Worm (Caenorhabditis elegans) whole organism, late embryonic: ENCODE data around the gene H41C03.2.

Experiments
- C08G9.2 ChIP-seq: sonication (generic microtip); optimal IDR thresholded peaks from 2 replicates; lab custom pipeline; 2016; ENCODE audit warnings: mild to moderate bottlenecking, missing genetic modification characterization, moderate library complexity, missing compliant biosample characterization
- C38D4.7 ChIP-seq: fragments of 200-800 bp; sonication (Bioruptor generic); optimal IDR thresholded peaks from 2 replicates; lab custom pipeline; 2018; ENCODE audit warnings: mild to moderate bottlenecking, missing genetic modification characterization, moderate library complexity, missing compliant biosample characterization
- F13H6.1 ChIP-seq: sonication (generic microtip); optimal IDR thresholded peaks from 2 replicates; lab custom pipeline; 2016; ENCODE audit warnings: missing genetic modification characterization, missing compliant biosample characterization
- K02D7.2 ChIP-seq: sonication (generic microtip); optimal IDR thresholded peaks from 2 replicates; lab custom pipeline; 2017; ENCODE audit warnings: mild to moderate bottlenecking, missing genetic modification characterization, missing compliant biosample characterization
- Y22D7AL.16 ChIP-seq: sonication (generic microtip); optimal IDR thresholded peaks from 2 replicates; lab custom pipeline; 2016; ENCODE audit warnings: missing genetic modification characterization, missing compliant biosample characterization
- ama-1 ChIP-seq: fragments of 150-350 bp; optimal IDR thresholded peaks from 2 replicates; lab custom pipeline; 2014
- ceh-14 ChIP-seq: sonication (generic microtip); optimal IDR thresholded peaks from 2 replicates; lab custom pipeline; 2016; ENCODE audit warnings: missing genotype, missing genetic modification characterization, missing compliant biosample characterization
- ceh-2 ChIP-seq: sonication (generic microtip); optimal IDR thresholded peaks from 2 replicates; lab custom pipeline; 2016; ENCODE audit warnings: missing genotype, missing genetic modification characterization, missing compliant biosample characterization
- ceh-30 ChIP-seq: fragments of 150-350 bp; optimal IDR thresholded peaks from 2 replicates; lab custom pipeline; 2014; ENCODE audit warnings: missing biosample characterization, missing genetic modification characterization
- ceh-31 ChIP-seq: sonication (generic microtip); optimal IDR thresholded peaks from 2 replicates; lab custom pipeline; 2016; ENCODE audit warnings: missing genetic modification characterization, missing compliant biosample characterization
- ceh-45 ChIP-seq: fragments of 200-800 bp; sonication (Bioruptor generic); IDR thresholded peaks from 2 replicates; pipeline ENCODE4 v1.3.6; 2022; ENCODE audit warnings: missing genetic modification reagents, missing genetic modification characterization, missing compliant biosample characterization
- ceh-48 ChIP-seq: sonication (generic microtip); optimal IDR thresholded peaks from 2 replicates; lab custom pipeline; 2016; ENCODE audit warnings: missing genetic modification characterization, inconsistent platforms, missing compliant biosample characterization
- ceh-9 ChIP-seq: sonication (generic microtip); optimal IDR thresholded peaks from 2 replicates; lab custom pipeline; 2016; ENCODE audit warnings: mild to moderate bottlenecking, missing genetic modification characterization, inconsistent platforms, missing compliant biosample characterization
- dmd-4 ChIP-seq: sonication (generic microtip); optimal IDR thresholded peaks from 2 replicates; lab custom pipeline; 2016; ENCODE audit warnings: borderline replicate concordance, missing genetic modification characterization, missing compliant biosample characterization
- dve-1 ChIP-seq: sonication (generic microtip); optimal IDR thresholded peaks from 2 replicates; lab custom pipeline; 2017; ENCODE audit warnings: antibody characterized with exemption, mild to moderate bottlenecking, missing genetic modification characterization, missing compliant biosample characterization
- elt-4 ChIP-seq: sonication (generic microtip); optimal IDR thresholded peaks from 2 replicates; lab custom pipeline; 2016; ENCODE audit warnings: missing genetic modification characterization, missing compliant biosample characterization
- ets-4 ChIP-seq: sonication (generic microtip); optimal IDR thresholded peaks from 2 replicates; lab custom pipeline; 2016; ENCODE audit warnings: missing genetic modification characterization, missing compliant biosample characterization
- fax-1 ChIP-seq: sonication (generic microtip); optimal IDR thresholded peaks from 2 replicates; lab custom pipeline; 2016; ENCODE audit warnings: missing genotype, missing genetic modification characterization, missing compliant biosample characterization
- fkh-10 ChIP-seq: fragments of 150-350 bp; optimal IDR thresholded peaks from 2 replicates; lab custom pipeline; 2014; ENCODE audit warnings: missing biosample characterization, missing genetic modification reagents, missing genetic modification characterization
- fkh-6 ChIP-seq: sonication (generic microtip); optimal IDR thresholded peaks from 2 replicates; lab custom pipeline; 2016; ENCODE audit warnings: missing genetic modification characterization, missing compliant biosample characterization
- gmeb-2 ChIP-seq: sonication (generic microtip); optimal IDR thresholded peaks from 2 replicates; lab custom pipeline; 2016; ENCODE audit warnings: missing genetic modification characterization, inconsistent platforms, missing compliant biosample characterization
- hlh-30 ChIP-seq: sonication (generic microtip); optimal IDR thresholded peaks from 2 replicates; lab custom pipeline; 2017; ENCODE audit warnings: antibody characterized with exemption, missing genetic modification characterization, missing compliant biosample characterization; ENCODE audit not compliant: insufficient read depth
- hlh-8 ChIP-seq: sonication (generic microtip); optimal IDR thresholded peaks from 2 replicates; lab custom pipeline; 2016; ENCODE audit warnings: missing genotype, missing genetic modification characterization, missing compliant biosample characterization
- lin-11 ChIP-seq: fragments of 200-800 bp; sonication (Bioruptor generic); optimal IDR thresholded peaks from 2 replicates; lab custom pipeline; 2018; ENCODE audit warnings: mild to moderate bottlenecking, missing genetic modification characterization, missing compliant biosample characterization
- mec-3 ChIP-seq: sonication (generic microtip); optimal IDR thresholded peaks from 2 replicates; lab custom pipeline; 2016; ENCODE audit warnings: borderline replicate concordance, missing genetic modification characterization, missing compliant biosample characterization
- nfya-1 ChIP-seq: sonication (generic microtip); optimal IDR thresholded peaks from 2 replicates; lab custom pipeline; 2017; ENCODE audit warnings: missing genetic modification characterization, mild to moderate bottlenecking, missing compliant biosample characterization, antibody characterized with exemption, moderate library complexity
- nhr-232 ChIP-seq: sonication (generic microtip); optimal IDR thresholded peaks from 2 replicates; lab custom pipeline; 2016; ENCODE audit warnings: missing genetic modification characterization, missing compliant biosample characterization
- npax-4 ChIP-seq: sonication (generic microtip); optimal IDR thresholded peaks from 2 replicates; lab custom pipeline; 2016; ENCODE audit warnings: missing genetic modification characterization, missing compliant biosample characterization
- odd-2 ChIP-seq: sonication (generic microtip); optimal IDR thresholded peaks from 2 replicates; lab custom pipeline; 2017; ENCODE audit warnings: antibody characterized with exemption, mild to moderate bottlenecking, missing genetic modification characterization, missing compliant biosample characterization
- pha-4 ChIP-seq: fragments of 150-350 bp; optimal IDR thresholded peaks from 2 replicates; lab custom pipeline; 2018; ENCODE audit warnings: missing biosample characterization, missing genetic modification reagents, missing genetic modification characterization
- pqm-1 ChIP-seq: sonication (generic microtip); optimal IDR thresholded peaks from 2 replicates; lab custom pipeline; 2016; ENCODE audit warnings: missing genetic modification characterization, missing compliant biosample characterization
- pros-1 ChIP-seq: fragments of 150-350 bp; optimal IDR thresholded peaks from 2 replicates; lab custom pipeline; 2014; ENCODE audit warnings: missing biosample characterization, missing genetic modification reagents, missing genetic modification characterization
- ref-2 ChIP-seq: sonication (generic microtip); optimal IDR thresholded peaks from 2 replicates; lab custom pipeline; 2016; ENCODE audit warnings: missing genetic modification characterization, missing compliant biosample characterization
- tbx-2 ChIP-seq: sonication (generic microtip); optimal IDR thresholded peaks from 2 replicates; lab custom pipeline; 2016; ENCODE audit warnings: missing genetic modification characterization, missing compliant biosample characterization
- tbx-7 ChIP-seq: sonication (generic microtip); optimal IDR thresholded peaks from 2 replicates; lab custom pipeline; 2016; ENCODE audit warnings: missing genotype, missing genetic modification characterization, missing compliant biosample characterization
- unc-42 ChIP-seq: sonication (generic microtip); optimal IDR thresholded peaks from 2 replicates; lab custom pipeline; 2016; ENCODE audit warnings: missing genotype, missing genetic modification characterization, missing compliant biosample characterization
- unc-55 ChIP-seq: sonication (generic microtip); optimal IDR thresholded peaks from 2 replicates; lab custom pipeline; 2017; ENCODE audit warnings: missing biosample characterization, missing genetic modification reagents, missing genetic modification characterization
- unc-86 ChIP-seq: sonication (generic microtip); optimal IDR thresholded peaks from 2 replicates; lab custom pipeline; 2016; ENCODE audit warnings: missing genetic modification characterization, missing compliant biosample characterization
- zip-5 ChIP-seq: sonication (generic microtip); optimal IDR thresholded peaks from 2 replicates; lab custom pipeline; 2016; ENCODE audit warnings: missing genetic modification characterization, missing compliant biosample characterization

H41C03.2 gene

ce11 chrII:5827364-5827763 lies 24.5 kb downstream of the H41C03.2 start, which contains the start of gene tbc-2:
TSS of gene tbc-2 (minus strand) at chrII:5827443.
- no peak for TF ChIP-seq ceh-14
- TF ChIP-seq ceh-48: no peak
- no peak for TF ChIP-seq fax-1 (tag; lab: Kevin White, UChicago)
- no peak for TF ChIP-seq mec-3 (tag; lab: Kevin White, UChicago)
- TF ChIP-seq Y22D7AL.16: no peak
- TF ChIP-seq ceh-9 (tag; lab: Kevin White, UChicago): no peak
- no peak for TF ChIP-seq tbx-7 (tag; lab: Kevin White, UChicago)
- TF ChIP-seq ceh-45 (GFP tag; lab: Robert Waterston, UW): no peak

- TF ChIP-seq C38D4.7 (GFP tag; lab: Kevin White, UChicago) (no peak), ceh-48 (peak; percentile 84), dmd-4 (tag; lab: Kevin White, UChicago) (no peak), ets-4 (tag; lab: Kevin White, UChicago) (no peak)
Observed at ce11 chrII:5820282-5820762, 31.6 kb downstream of the H41C03.2 start, which contains the start of gene ehs-1. TSS of gene ehs-1 (plus strand) at chrII:5820712.

- no peak for TF ChIP-seq pha-4 (tag; lab: Kevin White, UChicago)
- peak; percentile 63 for TF ChIP-seq ets-4 (tag; lab: Kevin White, UChicago)
- no peak for TF ChIP-seq pros-1 (tag; lab: Kevin White, UChicago)
- no peak for TF ChIP-seq mec-3 (tag; lab: Kevin White, UChicago)
- TF ChIP-seq nhr-232: no peak
- no peak for TF ChIP-seq Y22D7AL.16
- TF ChIP-seq K02D7.2 (tag; lab: Kevin White, UChicago): no peak
- TF ChIP-seq tbx-2 (tag; lab: Kevin White, UChicago): peak; percentile 65
- TF ChIP-seq hlh-8: peak; percentile 11
- no peak for TF ChIP-seq unc-55 (GFP tag; lab: Kevin White, UChicago)
- no peak for TF ChIP-seq ama-1 (lab: Kevin White, UChicago)
- TF ChIP-seq hlh-30 (tag; lab: Kevin White, UChicago): no peak
- peak; percentile 26 for TF ChIP-seq ceh-14
- no peak for TF ChIP-seq unc-86 (tag; lab: Kevin White, UChicago)
- TF ChIP-seq unc-42 (tag; lab: Kevin White, UChicago): peak; percentile 13
- no peak for TF ChIP-seq F13H6.1
- TF ChIP-seq ceh-31 (tag; lab: Kevin White, UChicago): peak; percentile 71
- peak; percentile 24 for TF ChIP-seq zip-5 (tag; lab: Kevin White, UChicago)
- TF ChIP-seq fax-1 (tag; lab: Kevin White, UChicago): no peak
- TF ChIP-seq C08G9.2 (tag; lab: Kevin White, UChicago): peak; percentile 68
- TF ChIP-seq nfya-1 (tag; lab: Kevin White, UChicago): no peak
- TF ChIP-seq gmeb-2 (tag; lab: Kevin White, UChicago): no peak
- TF ChIP-seq pqm-1 (tag; lab: Kevin White, UChicago): no peak
- TF ChIP-seq ceh-2 (tag; lab: Kevin White, UChicago): peak; percentile 70
- no peak for TF ChIP-seq dve-1 (tag; lab: Kevin White, UChicago)
- no peak for TF ChIP-seq npax-4
- TF ChIP-seq fkh-10 (GFP tag; lab: Kevin White, UChicago): no peak
- TF ChIP-seq lin-11: no peak
- peak; percentile 12 for TF ChIP-seq fkh-6 (tag; lab: Kevin White, UChicago)
- no peak for TF ChIP-seq C38D4.7 (GFP tag; lab: Kevin White, UChicago)
- no peak for TF ChIP-seq ceh-45 (GFP tag; lab: Robert Waterston, UW)
- no peak for TF ChIP-seq ceh-30 (tag; lab: Kevin White, UChicago)
- no peak for TF ChIP-seq odd-2
- TF ChIP-seq elt-4: no peak
- peak; percentile 48 for TF ChIP-seq ref-2 (tag; lab: Kevin White, UChicago)
- TF ChIP-seq, all 69 proteins: peak for 11
Observed at ce11 chrII:5819655-5820054, 32.3 kb downstream of the H41C03.2 start.
